Fruit fly (Drosophila melanogaster) whole organism: ENCODE measurements around the gene BHD.

ENCODE experiments used
- CG8478 ChIP-seq: fragments of >200 bp; optimal IDR thresholded peaks from 2 replicates; lab custom pipeline; 2018; ENCODE audit warnings: inconsistent platforms
- Dll ChIP-seq: fragments of >200 bp; optimal IDR thresholded peaks from 2 replicates; lab custom pipeline; 2017
- pan ChIP-seq: fragments of >200 bp; optimal IDR thresholded peaks from 2 replicates; lab custom pipeline; 2017
- psq ChIP-seq: fragments of >200 bp; optimal IDR thresholded peaks from 2 replicates; lab custom pipeline; 2017
- usp ChIP-seq: fragments of >200 bp; optimal IDR thresholded peaks from 2 replicates; lab custom pipeline; 2017; ENCODE audit warnings: missing biosample characterization, missing genetic modification characterization, mixed read lengths

dm6 chr3L:7254724-7255123, 16.4 kb downstream of the BHD start:
- TF ChIP-seq CG8478 (no peak), Dll (lab: Kevin White, UChicago) (no peak), usp (GFP tag; lab: Kevin White, UChicago) (no peak), psq (lab: Kevin White, UChicago) (no peak), pan (lab: Kevin White, UChicago) (no peak)
